Worm (Caenorhabditis elegans): Measurements from ENCODE around the gene haf-1.

Gene haf-1

DNA sequence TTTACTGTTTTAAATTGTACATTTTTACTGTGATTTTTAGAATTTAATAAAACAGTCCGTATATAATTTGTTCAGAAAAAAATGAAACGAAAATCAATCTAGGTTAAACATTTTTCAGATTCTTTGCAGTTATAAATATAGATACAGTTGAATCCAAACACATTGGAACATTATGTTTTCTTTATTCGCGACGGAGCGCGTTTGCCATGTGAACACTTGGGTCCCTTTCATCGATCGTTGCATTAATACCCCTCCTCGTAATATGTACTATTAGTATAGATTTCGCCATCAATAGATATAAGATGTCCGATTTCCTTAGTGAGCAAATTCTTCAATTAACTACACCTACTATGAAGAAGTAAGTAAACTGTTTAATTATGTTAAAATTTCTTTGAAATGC is 41.2 kb upstream of the haf-1 start, which contains the start of gene C49C3.8:
Gene C49C3.8 (plus strand): TSS at position 173 of the 400 bp plus-strand sequence.
- TF ChIP-seq nhr-76 (tag; optimal IDR thresholded peaks at IDR 0.05) (no peak), egl-5 (tag; optimal IDR thresholded peaks at IDR 0.05) (peak; percentile 14), pha-4 (tag; optimal IDR thresholded peaks at IDR 0.05) (peak; percentile 26), nfya-1 (tag; optimal IDR thresholded peaks at IDR 0.05; ENCODE audit: insufficient read depth) (peak; percentile 24)

DNA sequence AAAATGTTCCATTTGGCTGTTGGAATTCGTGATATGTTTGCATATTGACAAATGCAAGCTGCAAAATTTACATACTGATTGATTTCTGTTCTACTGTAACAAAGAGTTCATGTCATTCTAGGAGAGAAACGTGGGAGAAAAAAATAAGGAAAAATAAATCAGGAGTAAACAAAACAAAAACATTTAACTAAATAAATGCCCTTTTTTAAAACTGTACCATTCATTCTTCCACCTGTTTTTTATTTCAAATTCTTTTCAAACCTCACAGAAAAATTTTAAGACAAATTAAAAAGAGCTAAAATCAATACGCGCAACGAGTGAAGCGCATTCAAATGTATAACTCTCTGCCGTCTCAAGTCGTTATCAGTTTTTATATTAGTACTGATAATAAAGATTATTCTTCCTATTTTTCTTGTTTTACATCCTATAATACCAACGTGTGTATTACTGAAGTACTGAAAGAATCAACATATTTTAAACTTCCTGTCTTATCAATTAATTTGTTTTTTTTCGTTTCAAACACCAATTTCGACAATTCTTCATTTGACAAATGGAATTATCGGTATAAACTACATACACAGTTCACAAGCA is 37.2 kb upstream of the haf-1 start, which contains the start of gene C49C3.10:
Gene C49C3.10 (minus strand): TSS at position 51 of the 591 bp plus-strand sequence.
- TF ChIP-seq ceh-9 (tag; optimal IDR thresholded peaks at IDR 0.05), result no peak
- peak; percentile 80 for TF ChIP-seq jun-1 (tag; optimal IDR thresholded peaks at IDR 0.05)
- TF ChIP-seq ceh-16 (tag; optimal IDR thresholded peaks at IDR 0.05), result no peak
- TF ChIP-seq nhr-77 (tag; optimal IDR thresholded peaks at IDR 0.05), result no peak
- peak; percentile 94 for TF ChIP-seq elt-2 (tag; optimal IDR thresholded peaks at IDR 0.05)
- TF ChIP-seq eor-1 (tag; optimal IDR thresholded peaks at IDR 0.05), result no peak
- TF ChIP-seq ceh-28 (tag; optimal IDR thresholded peaks at IDR 0.05), result no peak
- no peak for TF ChIP-seq R02D3.7 (tag; optimal IDR thresholded peaks at IDR 0.05)
- peak; percentile 65 for TF ChIP-seq pha-4 (tag; optimal IDR thresholded peaks at IDR 0.05)
- no peak for TF ChIP-seq nfya-1 (tag; optimal IDR thresholded peaks at IDR 0.05; ENCODE audit: insufficient read depth)
- TF ChIP-seq unc-62 (GFP tag; optimal IDR thresholded peaks at IDR 0.05), result no peak
- TF ChIP-seq ceh-82 (tag; optimal IDR thresholded peaks at IDR 0.05), result no peak
- TF ChIP-seq ama-1 (optimal IDR thresholded peaks at IDR 0.05), result no peak
- TF ChIP-seq lsy-12 (tag; optimal IDR thresholded peaks at IDR 0.05), result no peak
- TF ChIP-seq daf-12 (tag; optimal IDR thresholded peaks at IDR 0.05), result no peak
- TF ChIP-seq lin-15B (tag; optimal IDR thresholded peaks at IDR 0.05), result no peak
- TF ChIP-seq egl-5 (tag; optimal IDR thresholded peaks at IDR 0.05), result no peak
- peak; percentile 88 for TF ChIP-seq pqm-1 (tag; optimal IDR thresholded peaks at IDR 0.05)
- no peak for TF ChIP-seq nhr-67 (tag; optimal IDR thresholded peaks at IDR 0.05)
- TF ChIP-seq nhr-23 (tag; optimal IDR thresholded peaks at IDR 0.05), result no peak
- no peak for TF ChIP-seq fkh-10 (GFP tag; optimal IDR thresholded peaks at IDR 0.05)
- no peak for TF ChIP-seq tbx-2 (tag; optimal IDR thresholded peaks at IDR 0.05)
- TF ChIP-seq unc-39 (tag; optimal IDR thresholded peaks at IDR 0.05), result no peak

DNA sequence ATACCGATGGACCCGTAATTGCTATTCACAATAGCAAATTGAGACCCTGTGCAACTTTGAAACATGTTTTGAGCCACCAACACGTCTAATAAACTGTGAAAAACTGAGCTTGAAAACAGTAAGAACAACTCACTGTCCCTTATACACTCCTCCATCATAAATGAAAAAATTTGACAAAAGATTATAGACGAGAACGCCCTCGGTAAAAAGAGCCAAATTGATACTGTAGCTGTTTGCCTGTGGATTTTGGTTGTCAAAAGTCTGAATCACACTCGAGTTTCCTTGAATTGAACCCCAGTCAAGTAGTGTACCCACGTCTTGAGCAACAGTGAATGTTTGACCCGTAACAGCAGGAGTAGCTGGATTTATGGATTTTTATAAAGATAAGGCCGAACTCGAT is 35.2 kb upstream of the haf-1 start:
- TF ChIP-seq ceh-16 (tag; optimal IDR thresholded peaks at IDR 0.05) (no peak), daf-12 (tag; optimal IDR thresholded peaks at IDR 0.05) (no peak), ama-1 (optimal IDR thresholded peaks at IDR 0.05) (no peak), nhr-28 (tag; optimal IDR thresholded peaks at IDR 0.05) (no peak), pha-4 (tag; optimal IDR thresholded peaks at IDR 0.05) (no peak)

DNA sequence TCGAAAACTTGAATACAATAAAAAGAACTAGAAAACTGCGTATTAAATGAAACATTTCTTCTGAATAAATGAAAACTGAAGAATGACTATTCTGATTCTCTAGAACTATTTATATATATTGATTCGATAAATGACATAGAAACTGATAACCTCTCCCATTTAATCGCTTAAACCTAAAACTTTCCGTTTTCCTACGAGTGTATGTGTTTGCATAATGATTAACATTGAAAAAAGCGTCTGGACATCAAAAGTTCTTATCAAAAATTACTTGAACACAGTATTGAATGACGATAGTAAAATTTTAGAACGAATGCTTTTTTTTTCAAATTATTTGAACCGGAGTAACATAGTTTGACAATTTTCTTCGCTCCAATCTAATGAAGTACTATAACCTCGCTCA is 34.0 kb upstream of the haf-1 start, which contains the start of gene C49C3.9:
Gene C49C3.9 (minus strand): TSS at position 136 of the 400 bp plus-strand sequence.
- no peak for TF ChIP-seq ceh-28 (tag; optimal IDR thresholded peaks at IDR 0.05)
- peak; percentile 85 for TF ChIP-seq pqm-1 (tag; optimal IDR thresholded peaks at IDR 0.05)
- TF ChIP-seq elt-2 (tag; optimal IDR thresholded peaks at IDR 0.05), result peak; percentile 92
- TF ChIP-seq zag-1 (tag; optimal IDR thresholded peaks at IDR 0.05), result no peak
- TF ChIP-seq daf-12 (tag; optimal IDR thresholded peaks at IDR 0.05), result no peak

DNA sequence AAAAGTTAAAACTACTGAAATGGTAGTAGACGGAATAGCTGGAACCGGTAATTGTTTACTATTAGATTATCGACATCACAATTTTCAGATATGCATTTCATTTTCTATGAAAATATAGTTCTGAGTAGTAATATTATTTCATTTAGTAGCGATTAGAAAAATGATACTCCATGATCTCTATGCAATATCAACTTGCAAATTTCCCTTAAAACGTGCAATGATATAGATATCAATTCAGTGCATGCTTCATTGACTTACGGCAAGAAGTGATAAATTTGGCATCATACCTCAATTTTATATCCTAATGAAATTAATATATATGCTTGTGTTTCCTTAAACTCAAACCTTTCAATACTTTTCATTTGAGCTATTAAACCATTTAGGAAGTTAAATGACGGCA is 33.6 kb upstream of the haf-1 start, which contains the start of gene C49C3.21:
Gene C49C3.21 (plus strand): TSS at position 301 of the 400 bp plus-strand sequence.
- TF ChIP-seq fkh-10 (GFP tag; optimal IDR thresholded peaks at IDR 0.05) (no peak), ztf-11 (tag; optimal IDR thresholded peaks at IDR 0.05) (no peak), daf-12 (tag; optimal IDR thresholded peaks at IDR 0.05) (no peak)

DNA sequence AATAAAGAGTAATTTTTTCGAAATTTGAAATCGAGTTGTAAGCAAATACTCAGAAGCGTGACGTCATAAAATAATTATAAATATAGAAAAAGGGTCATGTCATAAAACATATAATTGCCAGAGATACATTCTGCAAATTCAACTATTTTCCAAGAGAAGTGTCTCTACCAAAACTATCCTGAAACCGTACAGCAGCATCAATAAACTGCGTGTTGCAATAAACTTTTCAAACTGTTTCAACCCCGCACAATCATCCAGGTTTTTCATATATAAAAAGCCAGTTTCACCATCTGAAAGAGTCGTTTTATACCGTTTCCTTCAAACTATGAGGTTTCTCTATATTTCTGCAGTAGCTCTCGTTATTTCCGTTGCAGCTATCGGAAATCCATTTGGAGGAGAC is 32.7 kb upstream of the haf-1 start, which contains the start of gene C49C3.11:
Gene C49C3.11 (plus strand): TSS at position 301 of the 400 bp plus-strand sequence.
- TF ChIP-seq mml-1 (tag; optimal IDR thresholded peaks at IDR 0.05) (no peak), pha-4 (tag; optimal IDR thresholded peaks at IDR 0.05) (no peak), mdl-1 (tag; optimal IDR thresholded peaks at IDR 0.05) (no peak), fos-1 (tag; optimal IDR thresholded peaks at IDR 0.05) (no peak), ztf-11 (tag; optimal IDR thresholded peaks at IDR 0.05) (no peak), nfya-1 (tag; optimal IDR thresholded peaks at IDR 0.05; ENCODE audit: insufficient read depth) (no peak), elt-1 (tag; optimal IDR thresholded peaks at IDR 0.05) (no peak), lsy-12 (tag; optimal IDR thresholded peaks at IDR 0.05) (no peak), aly-2 (tag; optimal IDR thresholded peaks at IDR 0.05) (no peak), ceh-16 (tag; optimal IDR thresholded peaks at IDR 0.05) (no peak), snpc-4 (tag; optimal IDR thresholded peaks at IDR 0.05) (no peak), lin-15B (tag; optimal IDR thresholded peaks at IDR 0.05) (no peak), hmg-11 (tag; optimal IDR thresholded peaks at IDR 0.05) (no peak), pqm-1 (tag; optimal IDR thresholded peaks at IDR 0.05) (no peak), elt-3 (tag; optimal IDR thresholded peaks at IDR 0.05) (no peak)
